Fruit fly (Drosophila melanogaster): ENCODE results near the gene CG11755.

Gene CG11755

DNA sequence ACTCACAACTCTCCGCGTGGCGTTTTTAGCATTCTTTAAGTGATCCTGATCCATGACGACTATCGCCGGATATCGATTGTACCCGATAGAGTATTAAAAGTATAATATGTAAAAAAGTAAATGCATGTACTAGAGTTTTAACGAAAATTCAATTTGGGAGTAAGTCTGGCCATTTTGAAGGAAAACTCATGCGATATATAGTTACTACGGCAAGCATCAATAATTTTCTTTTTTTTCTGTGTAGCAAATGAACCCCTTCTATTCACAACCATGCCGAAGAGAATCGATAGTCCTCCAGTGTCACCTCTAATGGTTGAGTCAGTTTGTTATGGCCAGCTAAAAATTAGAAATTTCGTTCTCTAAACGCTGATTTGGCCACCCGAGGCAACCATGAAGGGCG is 24.0 kb upstream of the CG11755 start, which contains the start of the genes Sys1 and Dhod (continued):
- peak; percentile 72 for TF ChIP-seq lbe (GFP tag; optimal IDR thresholded peaks at IDR 0.05)
- TF ChIP-seq caup (GFP tag; optimal IDR thresholded peaks at IDR 0.05; ENCODE audit: severe bottlenecking): peak; percentile 54
- peak; percentile 16 for TF ChIP-seq disco-r (GFP tag; optimal IDR thresholded peaks at IDR 0.05)
- peak; percentile 75 for TF ChIP-seq gem (tag; optimal IDR thresholded peaks at IDR 0.05)
- peak; percentile 61 for TF ChIP-seq CG10979 (tag; optimal IDR thresholded peaks at IDR 0.05)
- TF ChIP-seq CG9876 (GFP tag; optimal IDR thresholded peaks at IDR 0.05): no peak
- peak; percentile 35; the same call in 1 of the 3 replicates for TF ChIP-seq B-H1 (GFP tag; IDR thresholded peaks at IDR 0.05)
- TF ChIP-seq CG12659 (GFP tag; optimal IDR thresholded peaks at IDR 0.05): peak; percentile 52
- peak; percentile 38; the same call in 1 of the 2 replicates for TF ChIP-seq E2f1 (GFP tag; IDR thresholded peaks at IDR 0.05)
- peak; percentile 51 for TF ChIP-seq Atf-2 (GFP tag; optimal IDR thresholded peaks at IDR 0.05)
- no peak for TF ChIP-seq CG15601 (tag; optimal IDR thresholded peaks at IDR 0.05)
- TF ChIP-seq CG32772 (GFP tag; IDR thresholded peaks at IDR 0.05): peak; percentile 60
- TF ChIP-seq Ada2b (GFP tag; IDR thresholded peaks at IDR 0.05): peak; percentile 68; the same call in 1 of the 2 replicates
- peak; percentile 33 for TF ChIP-seq CG7556 (GFP tag; optimal IDR thresholded peaks at IDR 0.05)
- TF ChIP-seq Awh (GFP tag; IDR thresholded peaks at IDR 0.05): 0 out of 2 replicates have a peak, but pooled peaks have one; percentile 48
- no peak for TF ChIP-seq hth (optimal IDR thresholded peaks at IDR 0.05)
- peak; percentile 78 for TF ChIP-seq amos (GFP tag; IDR thresholded peaks at IDR 0.05; ENCODE audit: partially characterized antibody)
- peak; percentile 53 for TF ChIP-seq CG4730 (GFP tag; IDR thresholded peaks at IDR 0.05)
- peak; percentile 4 for TF ChIP-seq CG31388 (GFP tag; optimal IDR thresholded peaks at IDR 0.05)
- peak; percentile 37; the same call in 1 of the 3 replicates for TF ChIP-seq dysf (GFP tag; IDR thresholded peaks at IDR 0.05)
- no peak for TF ChIP-seq CG4820 (GFP tag; optimal IDR thresholded peaks at IDR 0.05)
- peak; percentile 67 for TF ChIP-seq CG9609 (GFP tag; optimal IDR thresholded peaks at IDR 0.05)
- no peak for TF ChIP-seq CG2202 (tag; optimal IDR thresholded peaks at IDR 0.05)
- TF ChIP-seq org-1 (GFP tag; optimal IDR thresholded peaks at IDR 0.05): no peak
- no peak for TF ChIP-seq ac (GFP tag; optimal IDR thresholded peaks at IDR 0.05)
- no peak for TF ChIP-seq Mrtf (GFP tag; IDR thresholded peaks at IDR 0.05)
- peak; percentile 3 for TF ChIP-seq CG15696 (tag; optimal IDR thresholded peaks at IDR 0.05)
- TF ChIP-seq Nf-YC (tag; optimal IDR thresholded peaks at IDR 0.05): peak; percentile 45
- no peak for TF ChIP-seq Lpt (GFP tag; optimal IDR thresholded peaks at IDR 0.05)
- no peak for TF ChIP-seq yki (optimal IDR thresholded peaks at IDR 0.05)
- TF ChIP-seq CG1792 (GFP tag; optimal IDR thresholded peaks at IDR 0.05): peak; percentile 33
- peak; percentile 86 for TF ChIP-seq CG2120 (GFP tag; optimal IDR thresholded peaks at IDR 0.05)
- peak; percentile 67 for TF ChIP-seq CG13424 (tag; optimal IDR thresholded peaks at IDR 0.05)
- TF ChIP-seq CG17568 (GFP tag; optimal IDR thresholded peaks at IDR 0.05): no peak
- TF ChIP-seq Sox102F (GFP tag; optimal IDR thresholded peaks at IDR 0.05): peak; percentile 62
- TF ChIP-seq CTCF (GFP tag; optimal IDR thresholded peaks at IDR 0.05): peak; percentile 13
- peak; percentile 36 for TF ChIP-seq Abd-B (GFP tag; optimal IDR thresholded peaks at IDR 0.05)
- TF ChIP-seq CG10274 (GFP tag; optimal IDR thresholded peaks at IDR 0.05): no peak
- peak; percentile 19 for TF ChIP-seq Myb (GFP tag; optimal IDR thresholded peaks at IDR 0.05)
- TF ChIP-seq salm (tag; optimal IDR thresholded peaks at IDR 0.05): no peak
- TF ChIP-seq CG5953 (GFP tag; IDR thresholded peaks at IDR 0.05): no peak
- TF ChIP-seq CG34376 (GFP tag; optimal IDR thresholded peaks at IDR 0.05): peak; percentile 46
- peak; percentile 81 for TF ChIP-seq CG2116 (GFP tag; optimal IDR thresholded peaks at IDR 0.05)
- TF ChIP-seq her (GFP tag; optimal IDR thresholded peaks at IDR 0.05): peak; percentile 60
- no peak for TF ChIP-seq wek (GFP tag; optimal IDR thresholded peaks at IDR 0.05)
- TF ChIP-seq CG32767 (GFP tag; IDR thresholded peaks at IDR 0.05): peak; percentile 65; the same call in 1 of the 2 replicates
- peak; percentile 10 for TF ChIP-seq Kr (GFP tag; optimal IDR thresholded peaks at IDR 0.05)
- TF ChIP-seq CG15479 (GFP tag; optimal IDR thresholded peaks at IDR 0.05): no peak
- TF ChIP-seq CG1832 (GFP tag; optimal IDR thresholded peaks at IDR 0.05): no peak
- no peak for TF ChIP-seq CG6654 (GFP tag; optimal IDR thresholded peaks at IDR 0.05)
- no peak for TF ChIP-seq bigmax (GFP tag; optimal IDR thresholded peaks at IDR 0.05)
- peak; percentile 28 for TF ChIP-seq CG10543 (GFP tag; optimal IDR thresholded peaks at IDR 0.05)

All from whole organism, embryonic.